Worm (Caenorhabditis elegans) whole organism, mixed stage, embryonic: ENCODE results near the gene pges-2.
"Not testable (repeated sequence)": the region's sequence is repeated elsewhere in the genome, so short reads cannot be mapped to it uniquely, and the experiment has no call there.

Experiments
- ceh-83 ChIP-seq: fragments of 200-800 bp; sonication (Bioruptor generic); optimal IDR thresholded peaks from 2 replicates; lab custom pipeline; 2018; ENCODE audit warnings: mild to moderate bottlenecking, missing genetic modification characterization, missing compliant biosample characterization
- ham-2 ChIP-seq: fragments of 200-800 bp; sonication (Bioruptor generic); optimal IDR thresholded peaks from 2 replicates; lab custom pipeline; 2018; ENCODE audit warnings: mild to moderate bottlenecking, missing genetic modification characterization, missing compliant biosample characterization
- hlh-1 ChIP-seq: fragments of 150-350 bp; optimal IDR thresholded peaks from 2 replicates; lab custom pipeline; 2014; ENCODE audit warnings: missing biosample characterization, missing genetic modification reagents, missing genetic modification characterization
- lin-13 ChIP-seq: fragments of 150-350 bp; optimal IDR thresholded peaks from 2 replicates; lab custom pipeline; 2014; ENCODE audit warnings: missing biosample characterization, missing genetic modification characterization
- lsy-2 ChIP-seq: fragments of 150-350 bp; optimal IDR thresholded peaks from 2 replicates; lab custom pipeline; 2014; ENCODE audit warnings: missing biosample characterization, missing genetic modification characterization
- mab-5 ChIP-seq: fragments of 150-350 bp; optimal IDR thresholded peaks from 2 replicates; lab custom pipeline; 2014; ENCODE audit warnings: missing biosample characterization, missing genetic modification characterization
- mls-2 ChIP-seq: sonication (generic microtip); optimal IDR thresholded peaks from 2 replicates; lab custom pipeline; 2016; ENCODE audit warnings: mild to moderate bottlenecking, missing genetic modification characterization, moderate library complexity, missing compliant biosample characterization
- nhr-12 ChIP-seq: fragments of 150-350 bp; optimal IDR thresholded peaks from 2 replicates; lab custom pipeline; 2014; ENCODE audit warnings: missing biosample characterization, missing genetic modification characterization
- nhr-237 ChIP-seq: fragments of 150-350 bp; optimal IDR thresholded peaks from 2 replicates; lab custom pipeline; 2014; ENCODE audit warnings: missing biosample characterization, missing genetic modification characterization
- nhr-28 ChIP-seq: fragments of 150-350 bp; optimal IDR thresholded peaks from 2 replicates; lab custom pipeline; 2014; ENCODE audit warnings: missing biosample characterization, missing genetic modification characterization
- pha-4 ChIP-seq: fragments of 150-350 bp; optimal IDR thresholded peaks from 2 replicates; lab custom pipeline; 2018; ENCODE audit warnings: missing biosample characterization, missing genetic modification reagents, missing genetic modification characterization
- sem-2 ChIP-seq: fragments of 200-800 bp; sonication (Bioruptor generic); optimal IDR thresholded peaks from 2 replicates; lab custom pipeline; 2018; ENCODE audit warnings: mild to moderate bottlenecking, missing genetic modification characterization, missing compliant biosample characterization
- sptf-1 ChIP-seq: sonication (generic microtip); optimal IDR thresholded peaks from 2 replicates; lab custom pipeline; 2017; ENCODE audit warnings: mild to moderate bottlenecking, missing genetic modification characterization, moderate library complexity, missing compliant biosample characterization
- unc-120 ChIP-seq: sonication (generic microtip); optimal IDR thresholded peaks from 2 replicates; lab custom pipeline; 2017; ENCODE audit warnings: missing genetic modification characterization, missing compliant biosample characterization; ENCODE audit not compliant: poor library complexity, severe bottlenecking
- unc-62 ChIP-seq: fragments of 150-350 bp; optimal IDR thresholded peaks from 2 replicates; lab custom pipeline; 2014; ENCODE audit warnings: missing biosample characterization, missing genetic modification reagents, missing genetic modification characterization

The pges-2 gene

DNA sequence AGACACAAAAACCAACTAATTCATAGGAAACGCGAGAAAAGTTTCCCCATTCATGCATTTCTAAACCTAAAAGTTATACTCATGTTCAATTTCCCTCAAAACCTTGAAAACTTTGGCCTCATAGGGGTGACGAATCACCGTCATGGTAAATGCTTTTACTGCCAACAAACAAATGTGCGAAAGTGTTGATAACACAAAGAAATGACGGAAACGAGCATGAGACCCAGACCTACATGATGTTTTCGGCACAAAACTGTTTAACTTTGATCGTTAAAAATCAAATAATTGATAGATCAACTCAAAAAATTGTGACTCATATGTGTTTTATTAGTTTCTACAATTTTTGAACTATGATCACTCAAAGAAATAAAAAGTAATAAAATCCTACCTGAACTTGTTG, 35.7 kb downstream of the pges-2 start:
- no peak for TF ChIP-seq nhr-237 (tag; lab: Kevin White, UChicago)
- no peak for TF ChIP-seq ceh-83 (GFP tag; lab: Kevin White, UChicago)
- TF ChIP-seq unc-62, result no peak
- no peak for TF ChIP-seq lsy-2 (tag; lab: Kevin White, UChicago)
- TF ChIP-seq nhr-28, result no peak
- TF ChIP-seq pha-4 (tag; lab: Kevin White, UChicago), result no peak
- no peak for TF ChIP-seq mls-2 (tag; lab: Kevin White, UChicago)
- no peak for TF ChIP-seq mab-5 (tag; lab: Kevin White, UChicago)
- no peak for TF ChIP-seq hlh-1 (tag; lab: Kevin White, UChicago)
- no peak for TF ChIP-seq sem-2 (GFP tag; lab: Kevin White, UChicago)
- no peak for TF ChIP-seq unc-120 (tag; lab: Kevin White, UChicago)
- TF ChIP-seq, all 35 proteins: peak for 0

DNA sequence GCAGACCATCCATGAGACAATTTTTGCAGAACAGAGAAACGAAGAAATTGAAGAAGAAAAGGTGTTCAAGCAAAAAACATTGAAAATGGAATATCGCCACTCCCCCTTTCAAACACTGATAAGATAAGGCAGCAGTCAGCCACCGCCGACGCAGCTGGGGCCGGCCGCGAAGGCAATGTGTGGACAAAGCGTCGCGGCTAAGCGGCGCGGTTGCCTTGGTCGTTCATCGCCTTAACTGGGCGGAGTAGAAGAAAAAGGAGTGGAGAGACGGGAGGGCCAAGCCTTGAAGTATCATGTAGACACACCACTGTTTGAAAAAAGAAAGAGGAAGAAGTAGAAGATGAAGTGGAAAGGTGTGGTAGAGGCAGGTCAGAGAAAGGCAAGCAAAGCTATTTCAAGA, 36.6 kb downstream of the pges-2 start:
- TF ChIP-seq lin-13 (tag; lab: Kevin White, UChicago) (no peak), ham-2 (peak; percentile 57)

DNA sequence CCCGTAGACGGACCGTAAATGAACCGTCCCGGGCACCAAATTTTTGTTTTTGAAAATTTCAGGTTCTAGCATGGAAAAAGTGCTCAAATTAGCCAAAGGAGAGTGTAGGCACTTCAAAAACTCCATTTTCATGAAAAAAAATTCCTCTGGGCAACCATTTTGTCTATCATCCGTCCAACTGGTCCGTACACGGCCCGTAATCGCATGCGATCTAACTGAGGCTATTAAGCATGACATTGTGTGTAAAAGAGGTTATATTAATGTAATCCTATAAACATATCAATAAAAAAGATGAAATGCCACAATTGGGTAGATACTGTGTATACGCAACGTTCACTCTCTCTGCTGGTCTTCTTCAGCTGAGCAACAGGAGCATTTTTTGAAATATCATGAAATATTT, 44.9 kb downstream of the pges-2 start, which contains the start of gene R09E10.1:
Gene R09E10.1 (minus strand): TSS at position 101 of the 400 bp plus-strand sequence.
- not testable (repeated sequence) for TF ChIP-seq mab-5 (tag; lab: Kevin White, UChicago); sptf-1; hlh-1 (tag; lab: Kevin White, UChicago)

DNA sequence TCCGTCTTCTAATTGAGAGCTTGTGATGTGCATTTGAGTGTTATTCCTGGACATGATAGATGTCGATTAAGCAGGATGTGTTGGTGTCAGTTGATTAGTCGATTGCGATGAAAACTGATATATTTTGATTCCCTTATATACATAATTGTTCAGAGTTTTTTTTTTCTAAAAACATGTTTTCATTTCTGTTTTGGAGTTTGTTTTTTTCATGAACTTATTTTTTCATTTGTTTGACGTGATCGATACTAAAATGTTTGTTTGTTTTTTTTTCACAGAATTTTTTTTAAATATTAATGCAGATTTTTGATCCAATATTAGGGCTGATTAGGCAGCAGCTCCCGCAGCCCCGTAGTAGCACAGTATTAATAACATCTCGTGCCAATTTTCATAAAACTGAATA, 49.4 kb downstream of the pges-2 start, which contains the start of gene R09E10.2:
Gene R09E10.2 (minus strand): TSS at position 101 of the 400 bp plus-strand sequence.
- no peak for TF ChIP-seq mls-2 (tag; lab: Kevin White, UChicago)
- TF ChIP-seq nhr-12 (tag; lab: Kevin White, UChicago), result no peak
- TF ChIP-seq sptf-1, result no peak
